Fruit fly (Drosophila melanogaster): ENCODE results near the gene loh.

The loh gene

dm6 chr2L:10396488-10396824 is 45.9 kb upstream of the loh start, which contains the start of gene Cnot4 (continued):
- TF ChIP-seq CoRest (tag; optimal IDR thresholded peaks at IDR 0.05): no peak
- no peak for TF ChIP-seq CG32767 (GFP tag; IDR thresholded peaks at IDR 0.05)
- TF ChIP-seq Pdp1 (GFP tag; optimal IDR thresholded peaks at IDR 0.05): no peak
- no peak for TF ChIP-seq pnt (GFP tag; optimal IDR thresholded peaks at IDR 0.05)
- no peak for TF ChIP-seq pita (GFP tag; optimal IDR thresholded peaks at IDR 0.05)
- no peak for TF ChIP-seq Elba2 (GFP tag; optimal IDR thresholded peaks at IDR 0.05)
- peak; percentile 71 for TF ChIP-seq row (GFP tag; IDR thresholded peaks at IDR 0.05)
- TF ChIP-seq CG43689 (GFP tag; IDR thresholded peaks at IDR 0.05): no peak
- peak; percentile 69 for TF ChIP-seq BEAF-32 (GFP tag; optimal IDR thresholded peaks at IDR 0.05)
- no peak for TF ChIP-seq CG6654 (GFP tag; optimal IDR thresholded peaks at IDR 0.05)
- TF ChIP-seq ftz-f1 (GFP tag; optimal IDR thresholded peaks at IDR 0.05): no peak
- TF ChIP-seq Asciz (GFP tag; optimal IDR thresholded peaks at IDR 0.05): no peak
- no peak for TF ChIP-seq CG13123 (GFP tag; optimal IDR thresholded peaks at IDR 0.05)
- TF ChIP-seq CG4360 (GFP tag; IDR thresholded peaks at IDR 0.05): no peak
- TF ChIP-seq dmrt11E (tag; optimal IDR thresholded peaks at IDR 0.05): peak; percentile 36
- no peak for TF ChIP-seq ato (GFP tag; IDR thresholded peaks at IDR 0.05; ENCODE audit: partially characterized antibody)
- no peak for TF ChIP-seq Atf6 (GFP tag; IDR thresholded peaks at IDR 0.05)
- TF ChIP-seq aop (GFP tag; IDR thresholded peaks at IDR 0.05): no peak
- TF ChIP-seq CG12942 (GFP tag; optimal IDR thresholded peaks at IDR 0.05): no peak
- no peak for TF ChIP-seq Atf3 (GFP tag; optimal IDR thresholded peaks at IDR 0.05)
- TF ChIP-seq CG31441 (GFP tag; IDR thresholded peaks at IDR 0.05): peak; percentile 89; the same call in 1 of the 2 replicates
- no peak for TF ChIP-seq Camta (GFP tag; optimal IDR thresholded peaks at IDR 0.05)
- no peak for TF ChIP-seq CG12104 (GFP tag; optimal IDR thresholded peaks at IDR 0.05)
- no peak for TF ChIP-seq CG8281 (tag; optimal IDR thresholded peaks at IDR 0.05)
- TF ChIP-seq CG2712 (tag; optimal IDR thresholded peaks at IDR 0.05): peak; percentile 36
- no peak for TF ChIP-seq Meics (GFP tag; optimal IDR thresholded peaks at IDR 0.05)
- TF ChIP-seq Hr78 (GFP tag; optimal IDR thresholded peaks at IDR 0.05): no peak
- TF ChIP-seq CG33557 (GFP tag; optimal IDR thresholded peaks at IDR 0.05): no peak
- TF ChIP-seq CG10565 (GFP tag; optimal IDR thresholded peaks at IDR 0.05): no peak
- no peak for TF ChIP-seq scrt (GFP tag; optimal IDR thresholded peaks at IDR 0.05)
- no peak for TF ChIP-seq CG2678 (tag; optimal IDR thresholded peaks at IDR 0.05)
- no peak for TF ChIP-seq CG17802 (tag; optimal IDR thresholded peaks at IDR 0.05)
- TF ChIP-seq btn (GFP tag; optimal IDR thresholded peaks at IDR 0.05): no peak
- no peak for TF ChIP-seq Nf-YC (tag; optimal IDR thresholded peaks at IDR 0.05)
- no peak for TF ChIP-seq NFAT (GFP tag; IDR thresholded peaks at IDR 0.05)
- TF ChIP-seq vnd (GFP tag; IDR thresholded peaks at IDR 0.05; ENCODE audit: partially characterized antibody): no peak
- TF ChIP-seq ap (GFP tag; IDR thresholded peaks at IDR 0.05): no peak
- TF ChIP-seq CG6683 (GFP tag; optimal IDR thresholded peaks at IDR 0.05): no peak
- TF ChIP-seq chn (GFP tag; optimal IDR thresholded peaks at IDR 0.05): no peak
- no peak for TF ChIP-seq sima (GFP tag; optimal IDR thresholded peaks at IDR 0.05)
- no peak for TF ChIP-seq Oli (tag; optimal IDR thresholded peaks at IDR 0.05)
- TF ChIP-seq CG31388 (GFP tag; optimal IDR thresholded peaks at IDR 0.05): no peak
- TF ChIP-seq CG10267 (tag; optimal IDR thresholded peaks at IDR 0.05): peak; percentile 35
- no peak for TF ChIP-seq dimm (GFP tag; IDR thresholded peaks at IDR 0.05)
- no peak for TF ChIP-seq CG16815 (GFP tag; optimal IDR thresholded peaks at IDR 0.05)
- 0 out of 2 replicates have a peak, but pooled peaks have one; percentile 25 for TF ChIP-seq unc-4 (GFP tag; IDR thresholded peaks at IDR 0.05; ENCODE audit: partially characterized antibody)
- no peak for TF ChIP-seq CG9609 (GFP tag; optimal IDR thresholded peaks at IDR 0.05)
- TF ChIP-seq twi (tag; optimal IDR thresholded peaks at IDR 0.05): no peak
- no peak for TF ChIP-seq CG11695 (GFP tag; IDR thresholded peaks at IDR 0.05)
- peak; percentile 25 for TF ChIP-seq Hr3 (GFP tag; optimal IDR thresholded peaks at IDR 0.05)
- no peak for TF ChIP-seq so (GFP tag; IDR thresholded peaks at IDR 0.05)
- no peak for TF ChIP-seq Jarid2 (GFP tag; optimal IDR thresholded peaks at IDR 0.05)
